Fruit fly (Drosophila melanogaster) whole organism, pupa: Measurements from ENCODE around the gene mei-218.
A peak's percentile ranks its signal among the peaks of the same experiment; 100 is the strongest.

Source experiments
- CG10348 ChIP-seq: fragments of 200-800 bp; sonication (Bioruptor generic); IDR thresholded peaks from 2 replicates; pipeline ENCODE4 v1.3.6; 2022; ENCODE audit warnings: missing biosample characterization, missing genetic modification characterization
- CG12605 ChIP-seq: fragments of 200-800 bp; sonication (Bioruptor generic); IDR thresholded peaks from 2 replicates; pipeline ENCODE4 v1.3.6; 2022; ENCODE audit warnings: missing biosample characterization, missing genetic modification characterization
- CG13204 ChIP-seq: fragments of 200-800 bp; sonication (Bioruptor generic); optimal IDR thresholded peaks from 2 replicates; lab custom pipeline; 2018; ENCODE audit warnings: missing biosample characterization, mild to moderate bottlenecking, missing genetic modification characterization, moderate library complexity
- CG14655 ChIP-seq: fragments of 200-800 bp; sonication (Bioruptor generic); optimal IDR thresholded peaks from 3 replicates; lab custom pipeline; 2017; ENCODE audit warnings: mild to moderate bottlenecking, missing biosample characterization, missing genetic modification reagents, missing genetic modification characterization
- CG15710 ChIP-seq: fragments of 200-800 bp; sonication (Bioruptor generic); optimal IDR thresholded peaks from 2 replicates; lab custom pipeline; 2018; ENCODE audit warnings: missing biosample characterization, mild to moderate bottlenecking, missing genetic modification characterization, moderate library complexity
- CG32121 ChIP-seq: fragments of 200-800 bp; sonication (Bioruptor generic); IDR thresholded peaks from 2 replicates; pipeline ENCODE4 v1.3.6; 2022; ENCODE audit warnings: missing biosample characterization, missing genetic modification characterization
- CG8301 ChIP-seq: fragments of 200-800 bp; sonication (Bioruptor generic); optimal IDR thresholded peaks from 2 replicates; lab custom pipeline; 2018; ENCODE audit warnings: missing biosample characterization, mild to moderate bottlenecking, missing genetic modification characterization
- EcR ChIP-seq: fragments of 200-800 bp; sonication (Bioruptor generic); optimal IDR thresholded peaks from 3 replicates; lab custom pipeline; 2019; ENCODE audit warnings: missing biosample characterization, missing genetic modification characterization, mild to moderate bottlenecking, moderate library complexity, missing genetic modification reagents
- Ets98B ChIP-seq: fragments of 200-800 bp; sonication (Bioruptor generic); IDR thresholded peaks from 2 replicates; pipeline ENCODE4 v1.3.6; 2022; ENCODE audit warnings: missing biosample characterization, missing genetic modification characterization
- fd96Ca ChIP-seq: fragments of 200-800 bp; sonication (Bioruptor generic); IDR thresholded peaks from 3 replicates; pipeline ENCODE4 v1.3.6; 2022; ENCODE audit warnings: missing biosample characterization, missing genetic modification characterization
- gl ChIP-seq: fragments of 200-800 bp; sonication (Bioruptor generic); optimal IDR thresholded peaks from 2 replicates; lab custom pipeline; 2018; ENCODE audit warnings: missing biosample characterization, mild to moderate bottlenecking, missing genetic modification characterization
- rn ChIP-seq: fragments of 200-800 bp; sonication (Bioruptor generic); IDR thresholded peaks from 2 replicates; pipeline ENCODE4 v1.3.6; 2022; ENCODE audit warnings: missing biosample characterization, missing genetic modification characterization

DNA sequence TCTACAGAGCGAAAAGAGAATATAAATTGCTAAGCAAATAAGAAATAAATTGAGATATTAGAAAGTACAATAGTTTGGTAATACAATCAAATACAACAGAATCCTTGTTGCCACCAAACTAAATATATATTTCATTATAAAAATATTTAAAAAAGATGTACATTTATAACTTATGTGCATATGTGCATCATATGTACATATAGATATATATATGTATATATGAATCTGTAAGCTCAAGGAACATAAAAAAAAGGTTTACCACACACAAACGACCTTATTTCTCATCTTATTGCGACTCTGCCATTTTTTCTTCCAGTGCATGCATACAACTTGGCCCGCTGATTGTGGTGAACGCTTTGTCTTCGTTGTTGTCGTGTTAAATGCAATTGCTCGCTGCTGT is 29.5 kb downstream of the mei-218 start:
- TF ChIP-seq CG32121 (GFP tag; lab: Robert Waterston, UW), result peak; percentile 59
- peak; percentile 62 for TF ChIP-seq CG14655 (GFP tag; lab: Kevin White, UChicago)
- peak; percentile 53; the same call in 1 of the 2 replicates for TF ChIP-seq Ets98B (GFP tag; lab: Robert Waterston, UW)
- TF ChIP-seq CG15710 (tag; lab: Kevin White, UChicago), result peak; percentile 68
- TF ChIP-seq gl (tag; lab: Kevin White, UChicago), result no peak
- TF ChIP-seq EcR (GFP tag; lab: Kevin White, UChicago), result no peak
- TF ChIP-seq CG12605 (GFP tag; lab: Robert Waterston, UW), result no peak
- peak; percentile 34 for TF ChIP-seq CG8301 (tag; lab: Kevin White, UChicago)
- no peak for TF ChIP-seq CG13204 (GFP tag; lab: Kevin White, UChicago)
- TF ChIP-seq rn (GFP tag; lab: Robert Waterston, UW), result no peak
- peak; percentile 47; the same call in 1 of the 3 replicates for TF ChIP-seq fd96Ca
- no peak for TF ChIP-seq CG10348 (GFP tag; lab: Robert Waterston, UW)
